Worm (Caenorhabditis elegans): ENCODE measurements around the gene sru-29.

Gene sru-29

ce11 chrV:9789657-9790261 lies 21.5 kb upstream of the sru-29 start, which contains the start of gene ztf-7 (continued):
- 0 out of 2 replicates have a peak, but pooled peaks have one; percentile 78 for TF ChIP-seq F37B4.10 (GFP tag; IDR thresholded peaks at IDR 0.05)
- TF ChIP-seq unc-130 (GFP tag; optimal IDR thresholded peaks at IDR 0.05) = no peak
- peak; percentile 70; the same call in 1 of the 2 replicates for TF ChIP-seq sea-2 (GFP tag; IDR thresholded peaks at IDR 0.05)
- peak; percentile 81 for TF ChIP-seq Y67H2A.10 (GFP tag; conservative IDR thresholded peaks at IDR 0.05)
- TF ChIP-seq gei-17 (GFP tag; optimal IDR thresholded peaks at IDR 0.05) = peak; percentile 89
- TF ChIP-seq snpc-1.3 (tag; optimal IDR thresholded peaks at IDR 0.05; ENCODE audit: insufficient read depth) = no peak
- 0 out of 2 replicates have a peak, but pooled peaks have one; percentile 64 for TF ChIP-seq egl-18 (GFP tag; IDR thresholded peaks at IDR 0.05)
- TF ChIP-seq F22D6.2 (tag; optimal IDR thresholded peaks at IDR 0.05) = peak; percentile 87
- TF ChIP-seq dpff-1 (tag; optimal IDR thresholded peaks at IDR 0.05) = no peak
- peak; percentile 98 for TF ChIP-seq ztf-18 (tag; optimal IDR thresholded peaks at IDR 0.05)
- TF ChIP-seq dox-1 (GFP tag; IDR thresholded peaks at IDR 0.05) = peak; percentile 98
- TF ChIP-seq Y56A3A.18 (GFP tag; IDR thresholded peaks at IDR 0.05) = peak; percentile 94
- peak; percentile 96 for TF ChIP-seq nfyb-1 (GFP tag; IDR thresholded peaks at IDR 0.05)
- TF ChIP-seq lin-26 (GFP tag; IDR thresholded peaks at IDR 0.05) = no peak
- TF ChIP-seq egrh-3 (GFP tag; IDR thresholded peaks at IDR 0.05) = no peak
- TF ChIP-seq Y79H2A.3 (GFP tag; conservative IDR thresholded peaks at IDR 0.05) = no peak
- peak; percentile 97 for TF ChIP-seq ceh-27 (GFP tag; optimal IDR thresholded peaks at IDR 0.05)
- TF ChIP-seq B0261.1 (tag; optimal IDR thresholded peaks at IDR 0.05) = peak; percentile 12
- TF ChIP-seq sdz-38 (tag; optimal IDR thresholded peaks at IDR 0.05) = no peak
- no peak for TF ChIP-seq mel-28 (tag; optimal IDR thresholded peaks at IDR 0.05; ENCODE audit: borderline replicate concordance)
- no peak for TF ChIP-seq T07F8.4 (tag; optimal IDR thresholded peaks at IDR 0.05)
- TF ChIP-seq attf-6 (GFP tag; IDR thresholded peaks at IDR 0.05) = 0 out of 2 replicates have a peak, but pooled peaks have one; percentile 11
- TF ChIP-seq ztf-22 (GFP tag; optimal IDR thresholded peaks at IDR 0.05) = peak; percentile 95
- TF ChIP-seq nhr-80 (tag; optimal IDR thresholded peaks at IDR 0.05) = peak; percentile 99
- TF ChIP-seq zim-3 (tag; optimal IDR thresholded peaks at IDR 0.05) = no peak
- peak; percentile 78 for TF ChIP-seq ZK185.1 (tag; optimal IDR thresholded peaks at IDR 0.05; ENCODE audit: poor library complexity, severe bottlenecking)
- TF ChIP-seq nhr-90 (tag; optimal IDR thresholded peaks at IDR 0.05) = peak; percentile 77
- peak; percentile 96 for TF ChIP-seq K11D2.4 (GFP tag; IDR thresholded peaks at IDR 0.05)
- TF ChIP-seq F33H1.4 (GFP tag; IDR thresholded peaks at IDR 0.05) = peak; percentile 62
- peak; percentile 90 for TF ChIP-seq chd-7 (tag; optimal IDR thresholded peaks at IDR 0.05)
- TF ChIP-seq attf-5 (GFP tag; optimal IDR thresholded peaks at IDR 0.05) = peak; percentile 97
- no peak for TF ChIP-seq mes-4 (tag; optimal IDR thresholded peaks at IDR 0.05)
- TF ChIP-seq repo-1 (tag; optimal IDR thresholded peaks at IDR 0.05) = peak; percentile 96
- TF ChIP-seq ekl-4 (GFP tag; IDR thresholded peaks at IDR 0.05) = peak; percentile 96
- peak; percentile 49 for TF ChIP-seq dpl-1 (GFP tag; optimal IDR thresholded peaks at IDR 0.05)
- TF ChIP-seq F10E7.11 (tag; optimal IDR thresholded peaks at IDR 0.05) = no peak
- TF ChIP-seq him-1 (tag; optimal IDR thresholded peaks at IDR 0.05) = no peak
- TF ChIP-seq K12H6.12 (tag; optimal IDR thresholded peaks at IDR 0.05) = peak; percentile 97
- no peak for TF ChIP-seq nfya-1 (tag; optimal IDR thresholded peaks at IDR 0.05; ENCODE audit: borderline replicate concordance, insufficient read depth)
- no peak for TF ChIP-seq F39B2.1 (GFP tag; IDR thresholded peaks at IDR 0.05)
- peak; percentile 8 for TF ChIP-seq nhr-27 (tag; optimal IDR thresholded peaks at IDR 0.05)
- TF ChIP-seq cebp-1 (GFP tag; IDR thresholded peaks at IDR 0.05) = peak; percentile 75
- TF ChIP-seq cebp-1 (tag; optimal IDR thresholded peaks at IDR 0.05) = peak; percentile 96
- TF ChIP-seq hrde-1 (tag; optimal IDR thresholded peaks at IDR 0.05; ENCODE audit: borderline replicate concordance) = no peak
- peak; percentile 92 for TF ChIP-seq mcd-1 (GFP tag; IDR thresholded peaks at IDR 0.05)
- no peak for TF ChIP-seq fkh-3 (tag; optimal IDR thresholded peaks at IDR 0.05)
- TF ChIP-seq mxl-1 (tag; optimal IDR thresholded peaks at IDR 0.05) = no peak
- TF ChIP-seq hlh-12 (tag; optimal IDR thresholded peaks at IDR 0.05) = no peak

Measured in whole organism, young adult.